Worm (Caenorhabditis elegans) whole organism, early embryonic: Measurements from ENCODE around the gene sru-35.

Experiments used
- ama-1 ChIP-seq: fragments of 150-350 bp; optimal IDR thresholded peaks from 2 replicates; lab custom pipeline; 2014
- ceh-13 ChIP-seq: fragments of 200-800 bp; sonication (Bioruptor generic); optimal IDR thresholded peaks from 2 replicates; lab custom pipeline; 2018; ENCODE audit warnings: mild to moderate bottlenecking, missing genetic modification characterization, missing compliant biosample characterization
- ceh-36 ChIP-seq: sonication (generic microtip); optimal IDR thresholded peaks from 2 replicates; lab custom pipeline; 2016; ENCODE audit warnings: missing genetic modification characterization, inconsistent platforms, missing compliant biosample characterization
- flt-1 ChIP-seq: fragments of 200-800 bp; sonication (Bioruptor generic); IDR thresholded peaks from 2 replicates; pipeline ENCODE4 v1.3.6; 2022; ENCODE audit warnings: missing genetic modification characterization, missing compliant biosample characterization
- hmbx-1 ChIP-seq: sonication (generic microtip); optimal IDR thresholded peaks from 2 replicates; lab custom pipeline; 2016; ENCODE audit warnings: mild to moderate bottlenecking, missing genetic modification characterization, missing compliant biosample characterization
- hmg-4 ChIP-seq: fragments of 200-800 bp; sonication (Bioruptor generic); optimal IDR thresholded peaks from 2 replicates; lab custom pipeline; 2018; ENCODE audit warnings: mild to moderate bottlenecking, missing genetic modification characterization, missing compliant biosample characterization
- pes-1 ChIP-seq: fragments of 200-800 bp; sonication (Bioruptor generic); IDR thresholded peaks from 2 replicates; pipeline ENCODE4 v1.3.6; 2022; ENCODE audit warnings: missing genetic modification reagents, missing genetic modification characterization, missing compliant biosample characterization
- scrt-1 ChIP-seq: fragments of 200-800 bp; sonication (Bioruptor generic); IDR thresholded peaks from 2 replicates; pipeline ENCODE4 v1.3.6; 2022; ENCODE audit warnings: missing genetic modification characterization, missing compliant biosample characterization
- sea-1 ChIP-seq: fragments of 200-800 bp; sonication (Bioruptor generic); conservative IDR thresholded peaks from 2 replicates; pipeline ENCODE4 v1.3.6; 2022; ENCODE audit warnings: missing genetic modification characterization, missing compliant biosample characterization
- tbx-11 ChIP-seq: fragments of 200-800 bp; sonication (Bioruptor generic); IDR thresholded peaks from 2 replicates; pipeline ENCODE4 v1.3.6; 2022; ENCODE audit warnings: missing genetic modification characterization, missing compliant biosample characterization
- tra-4 ChIP-seq: sonication (generic microtip); optimal IDR thresholded peaks from 2 replicates; lab custom pipeline; 2017; ENCODE audit warnings: missing genetic modification characterization, missing compliant biosample characterization

ce11 chrIV:8762471-8762870 lies 27.6 kb downstream of the sru-35 start:
- no peak for TF ChIP-seq sea-1 (GFP tag; lab: Robert Waterston, UW)
- TF ChIP-seq ama-1 (lab: Kevin White, UChicago), result no peak
- TF ChIP-seq ceh-36 (tag; lab: Kevin White, UChicago), result no peak
- TF ChIP-seq ceh-13, result no peak
- no peak for TF ChIP-seq hmbx-1 (tag; lab: Kevin White, UChicago)
- no peak for TF ChIP-seq tbx-11 (GFP tag; lab: Robert Waterston, UW)
- no peak for TF ChIP-seq pes-1 (GFP tag; lab: Robert Waterston, UW)
- no peak for TF ChIP-seq flt-1 (GFP tag; lab: Robert Waterston, UW)
- TF ChIP-seq scrt-1, result no peak
- TF ChIP-seq hmg-4, result no peak
- no peak for TF ChIP-seq tra-4
